Fruit fly (Drosophila melanogaster): Measurements from ENCODE around the gene CG9921.

Gene CG9921

DNA sequence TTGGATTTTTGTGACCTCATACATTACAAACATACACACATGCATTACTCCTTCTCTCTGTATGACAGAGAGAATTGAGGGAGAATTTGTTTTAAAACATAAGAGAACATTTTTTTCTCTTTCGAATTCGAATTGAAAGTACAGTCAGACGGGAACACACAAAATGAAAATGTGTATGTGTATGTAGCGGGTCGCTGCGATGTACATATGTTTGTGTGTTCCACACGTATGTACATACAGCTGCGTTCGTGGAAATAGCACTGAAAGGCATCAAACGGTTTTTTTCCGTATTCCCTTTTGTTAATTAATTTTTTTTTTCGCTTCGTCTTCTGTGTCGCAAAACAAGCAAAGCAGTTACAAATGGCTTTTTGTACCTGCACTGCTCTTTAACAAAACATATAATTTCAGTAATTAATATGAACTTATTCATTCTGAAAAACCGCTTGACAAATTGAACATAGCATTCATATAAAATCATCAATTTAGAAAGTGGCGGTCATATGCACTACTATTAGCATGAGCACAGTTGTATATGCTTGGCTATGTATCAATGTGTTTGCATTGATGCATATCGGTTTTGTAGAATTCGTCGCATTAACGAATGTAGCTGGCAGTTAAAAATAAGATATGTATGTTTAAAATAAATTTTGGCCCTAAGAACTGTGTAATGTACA, 648 bp downstream of the CG9921 start (continued):
- TF ChIP-seq crol (GFP tag; IDR thresholded peaks at IDR 0.05): peak; percentile 49; the same call in 1 of the 2 replicates
- TF ChIP-seq CG8290 (GFP tag; optimal IDR thresholded peaks at IDR 0.05): peak; percentile 79
- TF ChIP-seq CG8290 (tag; optimal IDR thresholded peaks at IDR 0.05): peak; percentile 88 to 89
- peak; percentile 93 for TF ChIP-seq seq (GFP tag; IDR thresholded peaks at IDR 0.05)
- peak; percentile 93 for TF ChIP-seq CG16815 (GFP tag; optimal IDR thresholded peaks at IDR 0.05)
- no peak; the same call in 2 of the 3 replicates for TF ChIP-seq sr (GFP tag; IDR thresholded peaks at IDR 0.05)
- TF ChIP-seq gt (GFP tag; IDR thresholded peaks at IDR 0.05): peak; percentile 84
- peak; percentile 89 for TF ChIP-seq exex (tag; optimal IDR thresholded peaks at IDR 0.05)
- peak; percentile 91 for TF ChIP-seq stc (GFP tag; IDR thresholded peaks at IDR 0.05)
- no peak for TF ChIP-seq CG16813 (GFP tag; IDR thresholded peaks at IDR 0.05; ENCODE audit: partially characterized antibody)
- no peak for TF ChIP-seq Tbp (GFP tag; optimal IDR thresholded peaks at IDR 0.05)
- TF ChIP-seq ara (GFP tag; IDR thresholded peaks at IDR 0.05): peak; percentile 92
- peak; percentile 95 for TF ChIP-seq CG6813 (GFP tag; optimal IDR thresholded peaks at IDR 0.05)
- TF ChIP-seq Hr3 (GFP tag; optimal IDR thresholded peaks at IDR 0.05): peak; percentile 90
- peak; percentile 84 for TF ChIP-seq CG31365 (tag; optimal IDR thresholded peaks at IDR 0.05)
- peak; percentile 32; the same call in 1 of the 2 replicates for TF ChIP-seq cas (GFP tag; IDR thresholded peaks at IDR 0.05)
- TF ChIP-seq Hmr (GFP tag; optimal IDR thresholded peaks at IDR 0.05): peak; percentile 98
- TF ChIP-seq slou (GFP tag; optimal IDR thresholded peaks at IDR 0.05): peak; percentile 87
- TF ChIP-seq insv (GFP tag; optimal IDR thresholded peaks at IDR 0.05): peak; percentile 18 to 77
- TF ChIP-seq CG3847 (GFP tag; IDR thresholded peaks at IDR 0.05): peak; percentile 93
- peak; percentile 98 for TF ChIP-seq CG34376 (GFP tag; optimal IDR thresholded peaks at IDR 0.05)
- TF ChIP-seq croc (GFP tag; conservative IDR thresholded peaks at IDR 0.05): peak; percentile 92
- peak; percentile 91 for TF ChIP-seq Aef1 (GFP tag; IDR thresholded peaks at IDR 0.05)
- no peak for TF ChIP-seq unc-4 (GFP tag; IDR thresholded peaks at IDR 0.05; ENCODE audit: partially characterized antibody)
- peak; percentile 93 for TF ChIP-seq ems (GFP tag; optimal IDR thresholded peaks at IDR 0.05)
- peak; percentile 97 for TF ChIP-seq CG18619 (GFP tag; optimal IDR thresholded peaks at IDR 0.05)
- peak; percentile 91 for TF ChIP-seq CG9876 (GFP tag; optimal IDR thresholded peaks at IDR 0.05)
- TF ChIP-seq CG2120 (GFP tag; optimal IDR thresholded peaks at IDR 0.05): peak; percentile 97
- peak; percentile 94 for TF ChIP-seq Xrp1 (GFP tag; IDR thresholded peaks at IDR 0.05)
- TF ChIP-seq Adf1 (GFP tag; IDR thresholded peaks at IDR 0.05): peak; percentile 57
- peak; percentile 80 for TF ChIP-seq toy (GFP tag; IDR thresholded peaks at IDR 0.05)
- TF ChIP-seq H15 (GFP tag; IDR thresholded peaks at IDR 0.05): peak; percentile 86
- TF ChIP-seq NfI (GFP tag; optimal IDR thresholded peaks at IDR 0.05): peak; percentile 96
- TF ChIP-seq oc (tag; optimal IDR thresholded peaks at IDR 0.05): peak; percentile 91
- peak; percentile 90 for TF ChIP-seq Atf3 (GFP tag; optimal IDR thresholded peaks at IDR 0.05)
- TF ChIP-seq CG8765 (GFP tag; IDR thresholded peaks at IDR 0.05): peak; percentile 85
- TF ChIP-seq so (GFP tag; IDR thresholded peaks at IDR 0.05): peak; percentile 94
- TF ChIP-seq Lpt (GFP tag; optimal IDR thresholded peaks at IDR 0.05): no peak
- no peak for TF ChIP-seq CG6791 (GFP tag; IDR thresholded peaks at IDR 0.05; ENCODE audit: partially characterized antibody)
- peak; percentile 96 for TF ChIP-seq PHDP (tag; optimal IDR thresholded peaks at IDR 0.05)
- no peak for TF ChIP-seq hb (GFP tag; IDR thresholded peaks at IDR 0.05; ENCODE audit: partially characterized antibody)
- TF ChIP-seq Drgx (GFP tag; IDR thresholded peaks at IDR 0.05): peak; percentile 95
- TF ChIP-seq E2f2 (GFP tag; IDR thresholded peaks at IDR 0.05): peak; percentile 77
- peak; percentile 92 for TF ChIP-seq maf-S (GFP tag; optimal IDR thresholded peaks at IDR 0.05)
- peak; percentile 93 for TF ChIP-seq Blimp-1 (GFP tag; optimal IDR thresholded peaks at IDR 0.05)
- TF ChIP-seq CG15514 (GFP tag; optimal IDR thresholded peaks at IDR 0.05): peak; percentile 89
- TF ChIP-seq HLH54F (GFP tag; optimal IDR thresholded peaks at IDR 0.05): peak; percentile 96
- TF ChIP-seq CG17385 (GFP tag; optimal IDR thresholded peaks at IDR 0.05): peak; percentile 94
- TF ChIP-seq Max (GFP tag; optimal IDR thresholded peaks at IDR 0.05): peak; percentile 97
- TF ChIP-seq CG12071 (GFP tag; optimal IDR thresholded peaks at IDR 0.05): peak; percentile 92
